Worm (Caenorhabditis elegans): ENCODE data around the gene F31F6.2.

DNA sequence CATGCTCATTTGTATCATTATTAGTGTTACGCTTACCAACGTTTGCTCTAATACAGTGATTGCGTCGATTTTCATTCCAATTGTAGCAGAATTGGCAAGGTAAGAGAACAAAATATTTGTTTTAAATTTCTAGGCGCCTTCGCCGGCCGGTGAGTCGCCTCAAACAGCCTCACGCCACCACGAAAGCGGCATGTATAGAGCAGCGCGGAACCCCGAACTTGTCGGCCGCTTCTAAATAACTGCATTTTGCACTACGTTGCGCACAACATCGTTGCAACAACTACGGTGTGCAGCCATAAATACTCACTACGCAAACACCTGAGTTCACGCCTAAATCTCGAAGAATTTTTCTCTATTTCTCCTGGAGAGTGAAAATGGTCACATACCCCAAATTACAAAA lies 25.5 kb upstream of the F31F6.2 start:
- TF ChIP-seq egl-44 (GFP tag; IDR thresholded peaks at IDR 0.05) (no peak), pha-4 (tag; optimal IDR thresholded peaks at IDR 0.05) (no peak), ceh-27 (GFP tag; optimal IDR thresholded peaks at IDR 0.05) (no peak), ztf-6 (GFP tag; IDR thresholded peaks at IDR 0.05) (no peak), tlf-1 (GFP tag; optimal IDR thresholded peaks at IDR 0.05) (no peak), mcd-1 (GFP tag; IDR thresholded peaks at IDR 0.05) (no peak), F52B5.7 (tag; optimal IDR thresholded peaks at IDR 0.05) (no peak), snpc-3.4 (tag; optimal IDR thresholded peaks at IDR 0.05) (no peak), Y79H2A.3 (GFP tag; conservative IDR thresholded peaks at IDR 0.05) (no peak), F57A8.1 (GFP tag; optimal IDR thresholded peaks at IDR 0.05) (no peak), egl-18 (GFP tag; IDR thresholded peaks at IDR 0.05) (no peak), B0035.1 (tag; optimal IDR thresholded peaks at IDR 0.05) (no peak), madf-6 (GFP tag; IDR thresholded peaks at IDR 0.05) (no peak)
